Fruit fly (Drosophila melanogaster): Measurements from ENCODE around the gene PolQ.

dm6 chr3R:12691422-12692101 lies 20.5 kb downstream of the PolQ start, which contains the start of gene Arp1:
- no peak for TF ChIP-seq CTCF (optimal IDR thresholded peaks at IDR 0.05)
- TF ChIP-seq CG8478 (optimal IDR thresholded peaks at IDR 0.05), result no peak

All from S2 (cell line).